Worm (Caenorhabditis elegans) whole organism, mixed stage, embryonic: ENCODE data around the gene Y66A7A.9.

Source experiments
- M03D4.4 ChIP-seq: sonication (generic microtip); optimal IDR thresholded peaks from 2 replicates; lab custom pipeline; 2017; ENCODE audit warnings: mild to moderate bottlenecking, missing genetic modification characterization, missing compliant biosample characterization
- blmp-1 ChIP-seq: fragments of 150-350 bp; optimal IDR thresholded peaks from 2 replicates; lab custom pipeline; 2014; ENCODE audit warnings: missing biosample characterization, missing genetic modification characterization
- ces-1 ChIP-seq: fragments of 150-350 bp; optimal IDR thresholded peaks from 2 replicates; lab custom pipeline; 2014; ENCODE audit warnings: missing biosample characterization, missing genetic modification reagents, missing genetic modification characterization
- elt-3 ChIP-seq: fragments of 150-350 bp; optimal IDR thresholded peaks from 2 replicates; lab custom pipeline; 2014; ENCODE audit warnings: missing biosample characterization, missing genetic modification characterization
- lin-13 ChIP-seq: fragments of 150-350 bp; optimal IDR thresholded peaks from 2 replicates; lab custom pipeline; 2014; ENCODE audit warnings: missing biosample characterization, missing genetic modification characterization
- nhr-12 ChIP-seq: fragments of 150-350 bp; optimal IDR thresholded peaks from 2 replicates; lab custom pipeline; 2014; ENCODE audit warnings: missing biosample characterization, missing genetic modification characterization
- nhr-2 ChIP-seq: fragments of 150-350 bp; optimal IDR thresholded peaks from 2 replicates; lab custom pipeline; 2014; ENCODE audit warnings: missing biosample characterization, missing genetic modification characterization
- nhr-237 ChIP-seq: fragments of 150-350 bp; optimal IDR thresholded peaks from 2 replicates; lab custom pipeline; 2014; ENCODE audit warnings: missing biosample characterization, missing genetic modification characterization
- snpc-4 ChIP-seq: fragments of 150-350 bp; optimal IDR thresholded peaks from 2 replicates; lab custom pipeline; 2014; ENCODE audit warnings: missing biosample characterization, missing genetic modification characterization
- unc-62 ChIP-seq: fragments of 150-350 bp; optimal IDR thresholded peaks from 2 replicates; lab custom pipeline; 2014; ENCODE audit warnings: missing biosample characterization, missing genetic modification reagents, missing genetic modification characterization

DNA sequence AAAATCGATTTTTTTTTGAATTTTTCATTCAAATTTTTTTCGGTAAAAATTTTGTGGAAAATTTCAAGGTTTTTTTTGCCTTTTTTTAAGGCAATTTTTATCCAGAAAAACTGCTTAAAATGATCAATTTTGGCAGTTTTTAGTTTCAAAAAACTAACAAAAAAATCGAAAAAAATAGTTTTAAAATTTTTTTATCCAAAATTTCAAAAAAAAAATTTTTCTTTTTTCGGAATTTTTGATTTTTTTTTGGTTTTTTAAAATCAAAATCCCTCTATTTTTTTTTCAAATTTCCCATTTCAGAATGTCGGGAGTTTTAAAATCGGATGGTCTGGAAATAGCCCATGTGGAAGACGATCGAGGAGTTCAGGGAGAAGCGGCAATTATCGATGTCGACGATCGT lies 38.4 kb downstream of the Y66A7A.9 start, which contains the start of gene Y66D12A.8:
- TF ChIP-seq unc-62 (GFP tag; lab: Kevin White, UChicago) (no peak), nhr-2 (tag; lab: Kevin White, UChicago) (no peak), elt-3 (tag; lab: Kevin White, UChicago) (no peak), ces-1 (GFP tag; lab: Kevin White, UChicago) (no peak), M03D4.4 (tag; lab: Kevin White, UChicago) (no peak), lin-13 (tag; lab: Kevin White, UChicago) (no peak), nhr-237 (tag; lab: Kevin White, UChicago) (no peak), nhr-12 (tag; lab: Kevin White, UChicago) (no peak), snpc-4 (no peak), blmp-1 (tag; lab: Kevin White, UChicago) (no peak)
